Worm (Caenorhabditis elegans): ENCODE measurements around the gene Y75B8A.31.

Gene Y75B8A.31

DNA sequence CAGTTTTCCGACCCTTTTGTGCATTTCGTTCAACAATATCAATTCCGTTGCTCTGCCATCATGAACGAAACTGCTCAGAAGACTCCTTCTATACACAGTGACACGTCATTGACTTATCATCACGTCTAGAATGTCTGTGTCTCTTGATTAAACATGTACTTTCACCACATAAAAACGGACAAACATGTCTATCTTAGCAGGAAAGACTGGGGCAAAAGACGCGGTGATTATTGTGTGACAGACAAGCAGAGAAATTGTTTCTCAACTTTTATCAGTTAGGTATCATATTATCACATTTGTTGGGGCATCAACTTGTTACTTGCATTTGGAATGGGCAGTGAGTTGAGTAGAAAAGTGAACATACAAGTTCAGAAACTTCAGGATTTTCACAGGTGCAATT lies 26.2 kb upstream of the Y75B8A.31 start:
- peak; percentile 32 for TF ChIP-seq dpl-1 (GFP tag; optimal IDR thresholded peaks at IDR 0.05)
- TF ChIP-seq cey-2 (tag; optimal IDR thresholded peaks at IDR 0.05; ENCODE audit: borderline replicate concordance, insufficient read depth): no peak
- no peak for TF ChIP-seq set-16 (GFP tag; IDR thresholded peaks at IDR 0.05)
- TF ChIP-seq daf-16 (GFP tag; optimal IDR thresholded peaks at IDR 0.05): peak in 1 of 2 experiments; percentile 30
- TF ChIP-seq daf-16 (tag; optimal IDR thresholded peaks at IDR 0.05): peak; percentile 98
- TF ChIP-seq nhr-111 (GFP tag; optimal IDR thresholded peaks at IDR 0.05): no peak
- no peak for TF ChIP-seq dmd-9 (GFP tag; IDR thresholded peaks at IDR 0.05)
- 0 out of 2 replicates have a peak, but pooled peaks have one; percentile 23 for TF ChIP-seq pha-4 (GFP tag; IDR thresholded peaks at IDR 0.05)
- no peak for TF ChIP-seq pha-4 (tag; optimal IDR thresholded peaks at IDR 0.05)
- TF ChIP-seq lin-29 (GFP tag; IDR thresholded peaks at IDR 0.05): no peak
- no peak for TF ChIP-seq egl-43 (GFP tag; IDR thresholded peaks at IDR 0.05)
- TF ChIP-seq Y48G9A.11 (GFP tag; IDR thresholded peaks at IDR 0.05): no peak
- peak; percentile 58 for TF ChIP-seq nhr-6 (tag; optimal IDR thresholded peaks at IDR 0.05)
- TF ChIP-seq tag-97 (GFP tag; IDR thresholded peaks at IDR 0.05): no peak
- no peak for TF ChIP-seq hmg-1.1 (GFP tag; IDR thresholded peaks at IDR 0.05)
- TF ChIP-seq php-3 (GFP tag; IDR thresholded peaks at IDR 0.05): peak; percentile 83
- no peak for TF ChIP-seq daf-19 (GFP tag; conservative IDR thresholded peaks at IDR 0.05)
- TF ChIP-seq mes-2 (tag; optimal IDR thresholded peaks at IDR 0.05; ENCODE audit: poor library complexity, severe bottlenecking): peak; percentile 45
- peak; percentile 89 for TF ChIP-seq hlh-11 (tag; optimal IDR thresholded peaks at IDR 0.05)
- 0 out of 2 replicates have a peak, but pooled peaks have one; percentile 31 for TF ChIP-seq tra-1 (GFP tag; IDR thresholded peaks at IDR 0.05)
- TF ChIP-seq ceh-20 (GFP tag; IDR thresholded peaks at IDR 0.05): no peak
- peak; percentile 78 for TF ChIP-seq nhr-28 (tag; optimal IDR thresholded peaks at IDR 0.05)
- TF ChIP-seq unc-62 (GFP tag; optimal IDR thresholded peaks at IDR 0.05 in 1 of 2): no peak
- no peak for TF ChIP-seq unc-62 (tag; optimal IDR thresholded peaks at IDR 0.05)
- no peak for TF ChIP-seq fkh-10 (GFP tag; optimal IDR thresholded peaks at IDR 0.05)
- no peak for TF ChIP-seq ZK337.2 (GFP tag; IDR thresholded peaks at IDR 0.05)
- TF ChIP-seq spr-3 (GFP tag; optimal IDR thresholded peaks at IDR 0.05): no peak
- peak; percentile 40 for TF ChIP-seq mxl-3 (GFP tag; optimal IDR thresholded peaks at IDR 0.05)
- TF ChIP-seq ceh-44 (GFP tag; IDR thresholded peaks at IDR 0.05): no peak
- TF ChIP-seq dmd-6 (GFP tag; IDR thresholded peaks at IDR 0.05): peak; percentile 85
- TF ChIP-seq lin-38 (GFP tag; IDR thresholded peaks at IDR 0.05): no peak
- TF ChIP-seq duxl-1 (tag; optimal IDR thresholded peaks at IDR 0.05; ENCODE audit: poor library complexity): no peak
- peak; percentile 25 for TF ChIP-seq gei-8 (GFP tag; optimal IDR thresholded peaks at IDR 0.05)
- no peak for TF ChIP-seq zip-2 (tag; optimal IDR thresholded peaks at IDR 0.05)
- peak; percentile 47 for TF ChIP-seq ztf-7 (tag; optimal IDR thresholded peaks at IDR 0.05)
- TF ChIP-seq ctbp-1 (GFP tag; IDR thresholded peaks at IDR 0.05): no peak
- peak; percentile 45 for TF ChIP-seq nhr-102 (tag; optimal IDR thresholded peaks at IDR 0.05)
- TF ChIP-seq dve-1 (tag; optimal IDR thresholded peaks at IDR 0.05; ENCODE audit: insufficient read depth): peak; percentile 96
- TF ChIP-seq aha-1 (tag): peak; percentile 87
- TF ChIP-seq mep-1 (tag; optimal IDR thresholded peaks at IDR 0.05): peak; percentile 63
- no peak for TF ChIP-seq daf-12 (tag; optimal IDR thresholded peaks at IDR 0.05)
- TF ChIP-seq fos-1 (tag; optimal IDR thresholded peaks at IDR 0.05): no peak
- TF ChIP-seq T26A8.4 (GFP tag; IDR thresholded peaks at IDR 0.05): no peak
- no peak for TF ChIP-seq nhr-10 (tag; optimal IDR thresholded peaks at IDR 0.05)
- TF ChIP-seq pqm-1 (tag; optimal IDR thresholded peaks at IDR 0.05): peak; percentile 81
- peak; percentile 81 for TF ChIP-seq lin-1 (GFP tag; IDR thresholded peaks at IDR 0.05)
- peak; percentile 61 for TF ChIP-seq hlh-30 (tag; optimal IDR thresholded peaks at IDR 0.05; ENCODE audit: insufficient read depth)
- peak; percentile 42 for TF ChIP-seq nhr-48 (tag; optimal IDR thresholded peaks at IDR 0.05)
- TF ChIP-seq nhr-77 (tag; optimal IDR thresholded peaks at IDR 0.05): peak; percentile 26
- no peak for TF ChIP-seq D1046.2 (GFP tag; IDR thresholded peaks at IDR 0.05)
- TF ChIP-seq ceh-62 (tag; optimal IDR thresholded peaks at IDR 0.05): no peak
- TF ChIP-seq unc-130 (GFP tag; optimal IDR thresholded peaks at IDR 0.05): no peak
